Fruit fly (Drosophila melanogaster): ENCODE measurements around the gene CG32573.

The CG32573 gene

DNA sequence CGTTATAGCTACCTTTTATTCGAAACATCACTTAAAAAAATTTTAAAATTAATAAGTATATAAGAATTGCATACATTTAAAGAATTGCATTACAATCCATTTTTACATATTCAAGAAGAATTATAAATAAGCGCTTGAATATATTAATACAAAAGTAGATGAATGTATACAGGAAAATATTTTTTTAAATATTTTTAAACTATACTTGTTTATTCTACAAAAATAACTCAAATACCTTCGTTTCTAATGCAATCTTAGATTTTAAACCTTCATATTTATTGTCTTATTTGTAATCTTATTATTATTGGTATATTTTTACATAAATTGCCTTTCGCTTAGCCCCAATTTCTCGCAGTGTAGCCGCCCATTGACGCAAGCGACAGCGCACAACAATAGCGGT, 26.0 kb downstream of the CG32573 start:
- TF ChIP-seq CG8319 (GFP tag; optimal IDR thresholded peaks at IDR 0.05) (no peak), CG3032 (tag; optimal IDR thresholded peaks at IDR 0.05) (no peak), fd59A (GFP tag; optimal IDR thresholded peaks at IDR 0.05) (no peak), CG34406 (GFP tag; optimal IDR thresholded peaks at IDR 0.05) (peak; percentile 45), svp (GFP tag) (peak; percentile 66), OdsH (GFP tag; optimal IDR thresholded peaks at IDR 0.05) (peak; percentile 19), Sox102F (GFP tag; optimal IDR thresholded peaks at IDR 0.05) (no peak), CG32006 (GFP tag; optimal IDR thresholded peaks at IDR 0.05) (peak; percentile 53), Blimp-1 (GFP tag; optimal IDR thresholded peaks at IDR 0.05) (no peak), vri (GFP tag; optimal IDR thresholded peaks at IDR 0.05) (no peak), CG7368 (GFP tag; optimal IDR thresholded peaks at IDR 0.05) (no peak), Gug (GFP tag; IDR thresholded peaks at IDR 0.05) (no peak), Ets96B (tag; optimal IDR thresholded peaks at IDR 0.05) (no peak), CG6808 (GFP tag; optimal IDR thresholded peaks at IDR 0.05) (no peak), spab (GFP tag; optimal IDR thresholded peaks at IDR 0.05) (no peak), Ets21C (GFP tag; optimal IDR thresholded peaks at IDR 0.05) (no peak), dac (GFP tag; optimal IDR thresholded peaks at IDR 0.05) (no peak), eg (GFP tag; IDR thresholded peaks at IDR 0.05) (peak; percentile 41; the same call in 1 of the 3 replicates), Hr39 (GFP tag; optimal IDR thresholded peaks at IDR 0.05) (no peak), CG31627 (GFP tag; optimal IDR thresholded peaks at IDR 0.05) (no peak), CG3919 (GFP tag; optimal IDR thresholded peaks at IDR 0.05) (peak; percentile 13), Lpt (GFP tag; optimal IDR thresholded peaks at IDR 0.05) (no peak), Smox (GFP tag; optimal IDR thresholded peaks at IDR 0.05) (no peak), CG8119 (GFP tag; IDR thresholded peaks at IDR 0.05) (peak; percentile 50; the same call in 2 of the 3 replicates), achi (GFP tag; optimal IDR thresholded peaks at IDR 0.05) (peak; percentile 38), net (GFP tag; optimal IDR thresholded peaks at IDR 0.05) (no peak), Sox15 (GFP tag; optimal IDR thresholded peaks at IDR 0.05) (no peak), CG11294 (GFP tag; IDR thresholded peaks at IDR 0.05) (no peak), CG1621 (tag; optimal IDR thresholded peaks at IDR 0.05) (no peak), dsx (GFP tag; optimal IDR thresholded peaks at IDR 0.05; ENCODE audit: poor library complexity, severe bottlenecking) (peak; percentile 4), CG6854 (GFP tag; optimal IDR thresholded peaks at IDR 0.05) (no peak), Hr4 (GFP tag; optimal IDR thresholded peaks at IDR 0.05) (no peak), pdm3 (GFP tag; optimal IDR thresholded peaks at IDR 0.05) (no peak), ss (GFP tag; optimal IDR thresholded peaks at IDR 0.05) (no peak), Eip75B (GFP tag; optimal IDR thresholded peaks at IDR 0.05) (no peak), esn (GFP tag; optimal IDR thresholded peaks at IDR 0.05) (peak; percentile 37), CG16779 (tag; optimal IDR thresholded peaks at IDR 0.05) (no peak), fd85E (GFP tag; optimal IDR thresholded peaks at IDR 0.05) (no peak), CG15336 (GFP tag; IDR thresholded peaks at IDR 0.05) (peak; percentile 49), CG6792 (GFP tag; optimal IDR thresholded peaks at IDR 0.05) (peak; percentile 4), CG4318 (GFP tag; optimal IDR thresholded peaks at IDR 0.05) (no peak), CG8632 (GFP tag; optimal IDR thresholded peaks at IDR 0.05) (peak; percentile 30), CG6276 (GFP tag; optimal IDR thresholded peaks at IDR 0.05) (no peak), cyc (GFP tag; optimal IDR thresholded peaks at IDR 0.05) (no peak), Met (GFP tag; optimal IDR thresholded peaks at IDR 0.05) (peak; percentile 13), CG6163 (GFP tag; IDR thresholded peaks at IDR 0.05) (0 out of 3 replicates have a peak, but pooled peaks have one; percentile 28), Eip93F (GFP tag; optimal IDR thresholded peaks at IDR 0.05) (no peak), topi (GFP tag; optimal IDR thresholded peaks at IDR 0.05) (no peak), CG10669 (GFP tag; optimal IDR thresholded peaks at IDR 0.05) (no peak), CG11762 (GFP tag; optimal IDR thresholded peaks at IDR 0.05; ENCODE audit: insufficient read depth) (no peak), salr (GFP tag; optimal IDR thresholded peaks at IDR 0.05) (peak in 1 of 2 experiments; percentile 24), Hr38 (GFP tag; optimal IDR thresholded peaks at IDR 0.05) (no peak), Eip78C (GFP tag) (peak; percentile 62)

Measured in whole organism, prepupa.